Fruit fly (Drosophila melanogaster) whole organism, embryonic: ENCODE measurements around the gene CG5823.

ENCODE experiments used
- BEAF-32 ChIP-seq: fragments of 200-800 bp; sonication (Bioruptor generic); optimal IDR thresholded peaks from 3 replicates; lab custom pipeline; 2017; ENCODE audit warnings: missing biosample characterization, missing genetic modification characterization, mild to moderate bottlenecking, moderate library complexity, missing genetic modification reagents
- Bgb ChIP-seq: fragments of 200-800 bp; sonication (Bioruptor generic); IDR thresholded peaks from 2 replicates; pipeline ENCODE4 v1.3.6; 2022; ENCODE audit warnings: missing biosample characterization, missing genetic modification characterization; ENCODE audit not compliant: partially characterized antibody
- Blimp-1 ChIP-seq: fragments of 200-800 bp; sonication (Bioruptor generic); optimal IDR thresholded peaks from 3 replicates; lab custom pipeline; 2018; ENCODE audit warnings: missing biosample characterization, missing genetic modification characterization, mild to moderate bottlenecking, moderate library complexity, missing genetic modification reagents
- C15 ChIP-seq: fragments of 200-800 bp; sonication (Bioruptor generic); IDR thresholded peaks from 3 replicates; pipeline ENCODE4 v1.3.6; 2022; ENCODE audit warnings: missing biosample characterization, missing genetic modification characterization
- CG10654 ChIP-seq: fragments of 200-800 bp; sonication (Bioruptor generic); optimal IDR thresholded peaks from 2 replicates; lab custom pipeline; 2016; ENCODE audit warnings: missing biosample characterization, missing genetic modification characterization
- CG11085 ChIP-seq: fragments of 200-800 bp; sonication (Bioruptor generic); IDR thresholded peaks from 2 replicates; pipeline ENCODE4 v1.3.6; 2022; ENCODE audit warnings: missing biosample characterization, missing genetic modification characterization
- CG12155 ChIP-seq: fragments of 200-800 bp; sonication (Bioruptor generic); optimal IDR thresholded peaks from 3 replicates; lab custom pipeline; 2016; ENCODE audit warnings: missing biosample characterization, missing genetic modification characterization
- CG12769 ChIP-seq: fragments of 200-800 bp; sonication (Bioruptor generic); optimal IDR thresholded peaks from 2 replicates; lab custom pipeline; 2019; ENCODE audit warnings: missing biosample characterization, mild to moderate bottlenecking, missing genetic modification characterization, moderate library complexity
- CG13287 ChIP-seq: fragments of 200-800 bp; sonication (Bioruptor generic); IDR thresholded peaks from 2 replicates; pipeline ENCODE4 v1.3.6; 2022; ENCODE audit warnings: missing biosample characterization, missing genetic modification characterization; ENCODE audit not compliant: partially characterized antibody
- CG14710 ChIP-seq: fragments of 200-800 bp; sonication (Bioruptor generic); optimal IDR thresholded peaks from 3 replicates; lab custom pipeline; 2019; ENCODE audit warnings: missing biosample characterization, mild to moderate bottlenecking, missing genetic modification characterization, moderate library complexity
- CG1792 ChIP-seq: fragments of 200-800 bp; sonication (Bioruptor generic); optimal IDR thresholded peaks from 2 replicates; lab custom pipeline; 2016; ENCODE audit warnings: missing biosample characterization, missing genetic modification characterization
- CG2712 ChIP-seq: fragments of 200-800 bp; optimal IDR thresholded peaks from 3 replicates; lab custom pipeline; 2019; ENCODE audit warnings: missing biosample characterization, mild to moderate bottlenecking, missing genetic modification characterization, moderate library complexity
- CG32532 ChIP-seq: fragments of 200-800 bp; sonication (Bioruptor generic); IDR thresholded peaks from 2 replicates; pipeline ENCODE4 v1.3.6; 2022; ENCODE audit warnings: missing biosample characterization, missing genetic modification characterization
- CG34224 ChIP-seq: fragments of 200-800 bp; sonication (Bioruptor generic); IDR thresholded peaks from 3 replicates; pipeline ENCODE4 v1.3.6; 2022; ENCODE audit warnings: missing biosample characterization, missing genetic modification characterization; ENCODE audit not compliant: partially characterized antibody
- CG34422 ChIP-seq: fragments of 200-800 bp; sonication (Bioruptor generic); IDR thresholded peaks from 3 replicates; pipeline ENCODE4 v1.3.6; 2022; ENCODE audit warnings: missing biosample characterization, missing genetic modification characterization
- CG6654 ChIP-seq: fragments of 200-800 bp; sonication (Bioruptor generic); optimal IDR thresholded peaks from 2 replicates; lab custom pipeline; 2017; ENCODE audit warnings: missing biosample characterization, mild to moderate bottlenecking, missing genetic modification characterization
- CG6683 ChIP-seq: fragments of 200-800 bp; sonication (Bioruptor generic); optimal IDR thresholded peaks from 2 replicates; lab custom pipeline; 2017; ENCODE audit warnings: missing biosample characterization, mild to moderate bottlenecking, missing genetic modification characterization, missing genetic modification reagents
- CG6791 ChIP-seq: fragments of 200-800 bp; sonication (Bioruptor generic); IDR thresholded peaks from 3 replicates; pipeline ENCODE4 v1.3.6; 2022; ENCODE audit warnings: missing biosample characterization, missing genetic modification characterization; ENCODE audit not compliant: partially characterized antibody
- CG8281 ChIP-seq: fragments of 200-800 bp; sonication (Bioruptor generic); optimal IDR thresholded peaks from 2 replicates; lab custom pipeline; 2018; ENCODE audit warnings: missing biosample characterization, mild to moderate bottlenecking, missing genetic modification characterization, moderate library complexity
- CG8290 ChIP-seq, 3 experiments: fragments of 200-800 bp; sonication (Bioruptor generic); optimal IDR thresholded peaks; 2 replicates each; lab custom pipeline; 2016 to 2019; ENCODE audit warnings: missing biosample characterization in 3 of 3, missing genetic modification characterization in 3 of 3, mild to moderate bottlenecking in 2 of 3, moderate library complexity in 1 of 3
- CG8765 ChIP-seq: fragments of 200-800 bp; sonication (Bioruptor generic); IDR thresholded peaks from 2 replicates; pipeline ENCODE4 v1.3.6; 2022; ENCODE audit warnings: missing biosample characterization, missing genetic modification characterization
- CG9797 ChIP-seq: fragments of 200-800 bp; sonication (Bioruptor generic); optimal IDR thresholded peaks from 3 replicates; lab custom pipeline; 2018; ENCODE audit warnings: missing biosample characterization, mild to moderate bottlenecking, missing genetic modification characterization
- Doc3 ChIP-seq: fragments of 200-800 bp; sonication (Bioruptor generic); IDR thresholded peaks from 3 replicates; pipeline ENCODE4 v1.3.6; 2022; ENCODE audit warnings: missing biosample characterization, missing genetic modification characterization; ENCODE audit not compliant: partially characterized antibody
- Dp ChIP-seq: fragments of 200-800 bp; sonication (Bioruptor generic); optimal IDR thresholded peaks from 2 replicates; lab custom pipeline; 2018; ENCODE audit warnings: missing biosample characterization, mild to moderate bottlenecking, missing genetic modification characterization, moderate library complexity
- Dref ChIP-seq: fragments of 200-800 bp; sonication (Bioruptor generic); IDR thresholded peaks from 2 replicates; pipeline ENCODE4 v1.3.6; 2022; ENCODE audit warnings: missing biosample characterization, missing genetic modification characterization
- E2f2 ChIP-seq: fragments of 200-800 bp; sonication (Bioruptor generic); IDR thresholded peaks from 2 replicates; pipeline ENCODE4 v1.3.6; 2022; ENCODE audit warnings: missing biosample characterization, missing genetic modification characterization
- HmgZ ChIP-seq: fragments of 200-800 bp; sonication (Bioruptor generic); optimal IDR thresholded peaks from 2 replicates; lab custom pipeline; 2018; ENCODE audit warnings: missing biosample characterization, mild to moderate bottlenecking, missing genetic modification characterization
- MBD-R2 ChIP-seq: fragments of 200-800 bp; sonication (Bioruptor generic); IDR thresholded peaks from 2 replicates; pipeline ENCODE4 v1.3.6; 2022; ENCODE audit warnings: missing biosample characterization, missing genetic modification characterization
- NFAT ChIP-seq: fragments of 200-800 bp; sonication (Bioruptor generic); IDR thresholded peaks from 2 replicates; pipeline ENCODE4 v1.3.6; 2022; ENCODE audit warnings: missing biosample characterization, missing genetic modification characterization
- PHDP ChIP-seq: fragments of 200-800 bp; sonication (Bioruptor generic); optimal IDR thresholded peaks from 3 replicates; lab custom pipeline; 2018; ENCODE audit warnings: missing biosample characterization, mild to moderate bottlenecking, missing genetic modification characterization, moderate library complexity
- Pdp1 ChIP-seq, 2 experiments: fragments of 200-800 bp; sonication (Bioruptor generic); optimal IDR thresholded peaks; 3 replicates each; lab custom pipeline; 2016; ENCODE audit warnings: missing biosample characterization in 2 of 2, missing genetic modification characterization in 2 of 2, mild to moderate bottlenecking in 1 of 2, moderate library complexity in 1 of 2
- Scr ChIP-seq: fragments of 200-800 bp; sonication (Bioruptor generic); IDR thresholded peaks from 2 replicates; pipeline ENCODE4 v1.3.6; 2022; ENCODE audit warnings: missing biosample characterization, missing genetic modification characterization; ENCODE audit not compliant: partially characterized antibody
- abd-A ChIP-seq: fragments of 200-800 bp; sonication (Bioruptor generic); optimal IDR thresholded peaks from 3 replicates; lab custom pipeline; 2019; ENCODE audit warnings: missing biosample characterization, mild to moderate bottlenecking, missing genetic modification characterization, moderate library complexity
- bcd ChIP-seq: fragments of 200-800 bp; sonication (Bioruptor generic); optimal IDR thresholded peaks from 2 replicates; lab custom pipeline; 2017; ENCODE audit warnings: missing biosample characterization, mild to moderate bottlenecking, missing genetic modification characterization
- danr ChIP-seq: fragments of 200-800 bp; sonication (Bioruptor generic); IDR thresholded peaks from 2 replicates; pipeline ENCODE4 v1.3.6; 2022; ENCODE audit warnings: missing biosample characterization, missing genetic modification characterization
- dpn ChIP-seq, 2 experiments: fragments of 200-800 bp; sonication (Bioruptor generic); optimal IDR thresholded peaks; 3 replicates each; lab custom pipeline; 2016; ENCODE audit warnings: missing biosample characterization in 2 of 2, missing genetic modification characterization in 2 of 2
- en ChIP-seq: fragments of 200-800 bp; sonication (Bioruptor generic); optimal IDR thresholded peaks from 2 replicates; lab custom pipeline; 2016; ENCODE audit warnings: missing biosample characterization, missing genetic modification characterization
- gfzf ChIP-seq: fragments of 200-800 bp; sonication (Bioruptor generic); optimal IDR thresholded peaks from 2 replicates; lab custom pipeline; 2016; ENCODE audit warnings: missing biosample characterization, mild to moderate bottlenecking, missing genetic modification characterization, moderate library complexity
- knrl ChIP-seq: fragments of 200-800 bp; sonication (Bioruptor generic); IDR thresholded peaks from 3 replicates; pipeline ENCODE4 v1.3.6; 2022; ENCODE audit warnings: missing biosample characterization, missing genetic modification characterization; ENCODE audit not compliant: partially characterized antibody
- otp ChIP-seq: fragments of 200-800 bp; sonication (Bioruptor generic); IDR thresholded peaks from 3 replicates; pipeline ENCODE4, ENCODE4 v1.3.6; 2022; ENCODE audit warnings: missing biosample characterization, missing genetic modification characterization
- pan ChIP-seq, 4 experiments: fragments of >200 bp in 3 of 4; fragments of 200-800 bp in 1 of 4; sonication (Bioruptor generic) in 1 of 4; optimal IDR thresholded peaks in 3 of 4; IDR thresholded peaks in 1 of 4; 2 replicates each; pipeline versions ENCODE4 v1.3.6 to Lab custom; 2017 to 2022; ENCODE audit warnings: missing biosample characterization in 2 of 4, missing genetic modification characterization in 2 of 4, mixed read lengths in 1 of 4
- sens ChIP-seq: fragments of 200-800 bp; sonication (Bioruptor generic); peaks from one replicate; lab custom pipeline; 2016; ENCODE audit warnings: missing biosample characterization, missing genetic modification characterization
- stwl ChIP-seq: fragments of 200-800 bp; sonication (Bioruptor generic); optimal IDR thresholded peaks from 3 replicates; lab custom pipeline; 2018; ENCODE audit warnings: missing biosample characterization, mild to moderate bottlenecking, missing genetic modification characterization, moderate library complexity
- tna ChIP-seq: fragments of 200-800 bp; sonication (Bioruptor generic); IDR thresholded peaks from 2 replicates; pipeline ENCODE4 v1.3.6; 2022; ENCODE audit warnings: missing biosample characterization, missing genetic modification characterization; ENCODE audit not compliant: partially characterized antibody
- unc-4 ChIP-seq: fragments of 200-800 bp; sonication (Bioruptor generic); IDR thresholded peaks from 2 replicates; pipeline ENCODE4 v1.3.6; 2022; ENCODE audit warnings: missing biosample characterization, missing genetic modification characterization; ENCODE audit not compliant: partially characterized antibody
- unpg ChIP-seq: fragments of 200-800 bp; sonication (Bioruptor generic); optimal IDR thresholded peaks from 3 replicates; lab custom pipeline; 2018; ENCODE audit warnings: missing biosample characterization, mild to moderate bottlenecking, missing genetic modification characterization, moderate library complexity

The CG5823 gene

DNA sequence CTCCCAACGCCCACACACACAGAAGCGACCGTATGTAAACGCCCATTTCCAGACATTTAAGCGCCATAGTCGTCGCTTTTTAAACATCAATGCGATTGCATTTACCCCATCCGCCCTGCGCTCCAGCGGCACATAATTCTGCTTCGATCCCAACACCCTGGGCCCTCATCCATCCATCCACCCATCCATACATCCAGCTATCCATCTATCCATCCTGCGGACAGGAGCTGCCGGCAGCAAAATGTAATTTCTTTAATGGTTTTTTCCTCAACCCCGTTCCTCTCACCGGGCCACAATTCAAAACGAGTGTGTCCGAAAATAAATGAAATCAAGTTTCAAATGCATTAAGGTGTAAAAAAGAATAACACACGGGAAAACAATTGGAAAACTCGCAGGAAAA is 15.6 kb upstream of the CG5823 start:
- TF ChIP-seq CG6683 (GFP tag; lab: Kevin White, UChicago) = no peak
- TF ChIP-seq knrl (GFP tag; lab: Robert Waterston, UW) = no peak
- TF ChIP-seq abd-A = no peak
- no peak for TF ChIP-seq en
- TF ChIP-seq danr (GFP tag; lab: Robert Waterston, UW) = no peak
- 0 out of 2 replicates have a peak, but pooled peaks have one; percentile 23 for TF ChIP-seq CG11085 (GFP tag; lab: Robert Waterston, UW)
- TF ChIP-seq unpg (GFP tag; lab: Kevin White, UChicago) = no peak
- TF ChIP-seq NFAT (GFP tag; lab: Robert Waterston, UW) = 0 out of 2 replicates have a peak, but pooled peaks have one; percentile 13
- peak; percentile 26 for TF ChIP-seq sens
- TF ChIP-seq CG8281 (tag; lab: Kevin White, UChicago) = peak; percentile 92
- TF ChIP-seq CG32532 (GFP tag; lab: Robert Waterston, UW) = 0 out of 2 replicates have a peak, but pooled peaks have one; percentile 9
- no peak for TF ChIP-seq tna (GFP tag; lab: Robert Waterston, UW)
- no peak for TF ChIP-seq PHDP (tag; lab: Kevin White, UChicago)
- no peak for TF ChIP-seq CG1792 (GFP tag; lab: Kevin White, UChicago)
- no peak for TF ChIP-seq CG12769 (tag; lab: Kevin White, UChicago)
- no peak for TF ChIP-seq bcd (GFP tag; lab: Kevin White, UChicago)

dm6 chr3R:17546115-17546705 is 11.8 kb upstream of the CG5823 start, which contains the start of gene Prx3:
Prx3 (minus strand) TSS chr3R:17546531.
- TF ChIP-seq otp (GFP tag; lab: Robert Waterston, UW) (no peak), dpn (GFP tag; optimal IDR thresholded peaks at IDR 0.05; lab: Kevin White, UChicago) (no peak), Dp (GFP tag; lab: Kevin White, UChicago) (peak; percentile 92), Pdp1 (GFP tag; optimal IDR thresholded peaks at IDR 0.05; lab: Kevin White, UChicago) (peak in 1 of 2 experiments; percentile 99), CG13287 (GFP tag; lab: Robert Waterston, UW) (peak; percentile 64), sens (peak; percentile 27), BEAF-32 (peak; percentile 26), Scr (GFP tag; lab: Robert Waterston, UW) (peak; percentile 44), CG34422 (peak; percentile 32; the same call in 1 of the 3 replicates), MBD-R2 (GFP tag; lab: Robert Waterston, UW) (peak; percentile 63), CG8290 (GFP tag; optimal IDR thresholded peaks at IDR 0.05; lab: Kevin White, UChicago) (no peak), CG8290 (tag; optimal IDR thresholded peaks at IDR 0.05; lab: Kevin White, UChicago) (no peak), CG8765 (no peak), Bgb (GFP tag; lab: Robert Waterston, UW) (peak; percentile 50), C15 (GFP tag; lab: Robert Waterston, UW) (no peak), CG6654 (no peak), gfzf (peak; percentile 78), CG12155 (no peak), unc-4 (0 out of 2 replicates have a peak, but pooled peaks have one; percentile 37), pan (optimal IDR thresholded peaks at IDR 0.05; lab: Kevin White, UChicago) (no peak), pan (GFP tag; optimal IDR thresholded peaks at IDR 0.05 in 1 of 2, IDR thresholded peaks at IDR 0.05 in 1 of 2) (no peak), HmgZ (tag; lab: Kevin White, UChicago) (peak; percentile 5), CG14710 (tag; lab: Kevin White, UChicago) (peak; percentile 3), CG2712 (tag; lab: Kevin White, UChicago) (no peak), Doc3 (0 out of 3 replicates have a peak, but pooled peaks have one; percentile 34), E2f2 (peak; percentile 96), stwl (tag; lab: Kevin White, UChicago) (peak; percentile 84), CG10654 (GFP tag; lab: Kevin White, UChicago) (no peak), CG6791 (peak; percentile 38; the same call in 1 of the 3 replicates), Dref (peak; percentile 76), CG9797 (GFP tag; lab: Kevin White, UChicago) (peak; percentile 66), CG34224 (GFP tag; lab: Robert Waterston, UW) (peak; percentile 32; the same call in 2 of the 3 replicates), Blimp-1 (GFP tag; lab: Kevin White, UChicago) (peak; percentile 96)
